Worm (Caenorhabditis elegans): ENCODE results near the gene srb-16.

ce11 chrII:5150829-5151228, at the start of gene srb-16:
- TF ChIP-seq W03F9.2 (tag; optimal IDR thresholded peaks at IDR 0.05) (no peak), him-1 (tag; optimal IDR thresholded peaks at IDR 0.05) (no peak)

Measured in whole organism, L4/young adult.